Fruit fly (Drosophila melanogaster) whole organism, prepupa: Measurements from ENCODE around the gene alpha-Man-Ia.

Experiments
- Blimp-1 ChIP-seq: fragments of 200-800 bp; sonication (Bioruptor generic); optimal IDR thresholded peaks from 3 replicates; lab custom pipeline; 2017; ENCODE audit warnings: missing biosample characterization, missing genetic modification characterization, mild to moderate bottlenecking, moderate library complexity, missing genetic modification reagents
- CG34406 ChIP-seq: fragments of 200-800 bp; sonication (Bioruptor generic); optimal IDR thresholded peaks from 3 replicates; lab custom pipeline; 2016; ENCODE audit warnings: missing biosample characterization, missing genetic modification characterization
- CG4318 ChIP-seq: fragments of 200-800 bp; sonication (Bioruptor generic); optimal IDR thresholded peaks from 3 replicates; lab custom pipeline; 2017; ENCODE audit warnings: missing biosample characterization, mild to moderate bottlenecking, missing genetic modification characterization
- CG6276 ChIP-seq: fragments of 200-800 bp; sonication (Bioruptor generic); optimal IDR thresholded peaks from 2 replicates; lab custom pipeline; 2017; ENCODE audit warnings: missing biosample characterization, mild to moderate bottlenecking, missing genetic modification characterization
- CG6792 ChIP-seq: fragments of 200-800 bp; sonication (Bioruptor generic); optimal IDR thresholded peaks from 3 replicates; lab custom pipeline; 2016; ENCODE audit warnings: missing biosample characterization, missing genetic modification characterization
- Ets21C ChIP-seq: fragments of 200-800 bp; sonication (Bioruptor generic); optimal IDR thresholded peaks from 3 replicates; lab custom pipeline; 2016; ENCODE audit warnings: missing biosample characterization, missing genetic modification characterization
- fd85E ChIP-seq: fragments of 200-800 bp; sonication (Bioruptor generic); optimal IDR thresholded peaks from 3 replicates; lab custom pipeline; 2016; ENCODE audit warnings: missing biosample characterization, missing genetic modification characterization
- svp ChIP-seq: fragments of 200-800 bp; sonication (Bioruptor generic); peaks from one replicate; lab custom pipeline; 2016; ENCODE audit warnings: missing biosample characterization, missing genetic modification characterization

DNA sequence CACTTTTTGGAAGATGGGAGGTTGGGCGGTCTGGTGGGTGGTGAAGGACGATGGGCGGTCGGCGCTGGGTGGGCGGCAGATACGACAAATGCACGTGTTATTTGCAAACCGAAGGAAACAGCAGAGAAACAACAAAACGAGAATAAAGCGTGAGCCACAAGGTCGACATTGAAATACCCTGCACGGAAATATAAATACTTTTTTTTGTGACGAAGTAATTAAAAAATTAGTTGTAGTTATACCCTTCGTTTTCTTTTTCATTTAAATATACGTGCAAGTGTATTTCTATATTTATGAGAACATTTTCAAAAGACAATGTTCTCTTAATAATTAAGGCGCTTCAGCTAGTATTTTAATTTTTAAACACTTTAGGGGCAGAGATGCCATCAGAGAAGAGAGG lies 75.1 kb downstream of the alpha-Man-Ia start:
- TF ChIP-seq CG6792 (GFP tag; lab: Kevin White, UChicago) (no peak), CG6276 (GFP tag; lab: Kevin White, UChicago) (no peak), svp (GFP tag; lab: Kevin White, UChicago) (no peak), CG34406 (GFP tag; lab: Kevin White, UChicago) (no peak), Blimp-1 (GFP tag; lab: Kevin White, UChicago) (no peak), CG4318 (GFP tag; lab: Kevin White, UChicago) (no peak), Ets21C (no peak), fd85E (GFP tag; lab: Kevin White, UChicago) (no peak)
